Worm (Caenorhabditis elegans) whole organism, L4 larva: ENCODE data around the gene T08D10.5.

Experiments used
- F44E2.7 ChIP-seq: fragments of 200-800 bp; sonication (Bioruptor generic); IDR thresholded peaks from 2 replicates; pipeline ENCODE4 v2.1.2; 2022; ENCODE audit warnings: missing genetic modification characterization, missing compliant biosample characterization
- R02D3.7 ChIP-seq: fragments of 150-350 bp; sonication (generic microtip); optimal IDR thresholded peaks from 3 replicates; lab custom pipeline; 2014; ENCODE audit warnings: missing biosample characterization, missing genetic modification characterization
- T20F7.1 ChIP-seq: fragments of 200-800 bp; sonication (Bioruptor generic); optimal IDR thresholded peaks from 2 replicates; lab custom pipeline; 2018; ENCODE audit warnings: mild to moderate bottlenecking, missing genetic modification characterization, missing compliant biosample characterization
- Y75B8A.6 ChIP-seq: fragments of 200-800 bp; sonication (Bioruptor generic); IDR thresholded peaks from 2 replicates; pipeline ENCODE4 v1.3.6; 2022; ENCODE audit warnings: missing genetic modification reagents, missing genetic modification characterization, missing compliant biosample characterization
- aly-2 ChIP-seq: sonication (generic microtip); optimal IDR thresholded peaks from 2 replicates; lab custom pipeline; 2018; ENCODE audit warnings: missing biosample characterization, missing genetic modification characterization
- arid-1 ChIP-seq: fragments of 200-800 bp; sonication (Bioruptor generic); conservative IDR thresholded peaks from 2 replicates; pipeline ENCODE4 v1.3.6; 2022; ENCODE audit warnings: missing genetic modification reagents, missing genetic modification characterization, missing compliant biosample characterization
- ceh-20 ChIP-seq: fragments of 200-800 bp; sonication (Bioruptor generic); IDR thresholded peaks from 2 replicates; pipeline ENCODE4 v1.3.6; 2022; ENCODE audit warnings: missing genetic modification reagents, missing genetic modification characterization, missing compliant biosample characterization
- ceh-28 ChIP-seq: fragments of 150-350 bp; optimal IDR thresholded peaks from 2 replicates; lab custom pipeline; 2014; ENCODE audit warnings: missing biosample characterization, missing genetic modification reagents, missing genetic modification characterization
- ceh-32 ChIP-seq: sonication (generic microtip); optimal IDR thresholded peaks from 2 replicates; lab custom pipeline; 2016; ENCODE audit warnings: mild to moderate bottlenecking, missing genetic modification characterization, missing compliant biosample characterization; ENCODE audit not compliant: poor library complexity
- ceh-62 ChIP-seq: sonication (generic microtip); optimal IDR thresholded peaks from 2 replicates; lab custom pipeline; 2017; ENCODE audit warnings: missing biosample characterization, missing genetic modification characterization
- ceh-82 ChIP-seq: sonication (generic microtip); optimal IDR thresholded peaks from 2 replicates; lab custom pipeline; 2017; ENCODE audit warnings: missing biosample characterization, missing genetic modification characterization
- daf-19 ChIP-seq: fragments of 200-800 bp; sonication (Bioruptor generic); conservative IDR thresholded peaks from 2 replicates; pipeline ENCODE4 v1.3.6; 2022; ENCODE audit warnings: missing genetic modification characterization, missing compliant biosample characterization
- daf-8 ChIP-seq: fragments of 200-800 bp; sonication (Bioruptor generic); IDR thresholded peaks from 2 replicates; pipeline ENCODE4 v1.3.6; 2022; ENCODE audit warnings: missing genetic modification characterization, missing compliant biosample characterization
- dmd-6 ChIP-seq: fragments of 200-800 bp; sonication (Bioruptor generic); IDR thresholded peaks from 2 replicates; pipeline ENCODE4 v1.3.6; 2022; ENCODE audit warnings: missing genetic modification reagents, missing genetic modification characterization, missing compliant biosample characterization
- dmd-8 ChIP-seq: fragments of 200-800 bp; sonication (Bioruptor generic); IDR thresholded peaks from 2 replicates; pipeline ENCODE4 v1.3.6; 2022; ENCODE audit warnings: missing genetic modification characterization, missing compliant biosample characterization
- duxl-1 ChIP-seq: sonication (generic microtip); optimal IDR thresholded peaks from 2 replicates; lab custom pipeline; 2016; ENCODE audit warnings: mild to moderate bottlenecking, missing genetic modification characterization, moderate library complexity, missing compliant biosample characterization; ENCODE audit not compliant: poor library complexity
- dve-1 ChIP-seq: sonication (generic microtip); optimal IDR thresholded peaks from 2 replicates; lab custom pipeline; 2017; ENCODE audit warnings: antibody characterized with exemption, mild to moderate bottlenecking, missing genetic modification characterization, missing compliant biosample characterization; ENCODE audit not compliant: insufficient read depth
- fkh-10 ChIP-seq: fragments of 150-350 bp; optimal IDR thresholded peaks from 2 replicates; lab custom pipeline; 2014; ENCODE audit warnings: missing biosample characterization, missing genetic modification reagents, missing genetic modification characterization
- gei-8 ChIP-seq: fragments of 200-800 bp; sonication (Bioruptor generic); optimal IDR thresholded peaks from 2 replicates; lab custom pipeline; 2018; ENCODE audit warnings: mild to moderate bottlenecking, missing genetic modification characterization, missing compliant biosample characterization
- hlh-11 ChIP-seq: fragments of 200-800 bp; sonication (Bioruptor generic); optimal IDR thresholded peaks from 2 replicates; lab custom pipeline; 2018; ENCODE audit warnings: mild to moderate bottlenecking, missing genetic modification characterization, missing compliant biosample characterization
- hmg-1.1 ChIP-seq: fragments of 200-800 bp; sonication (Bioruptor generic); IDR thresholded peaks from 2 replicates; pipeline ENCODE4 v1.3.6; 2022; ENCODE audit warnings: missing genetic modification reagents, missing genetic modification characterization, missing compliant biosample characterization
- lim-7 ChIP-seq: fragments of 200-800 bp; sonication (Bioruptor generic); IDR thresholded peaks from 2 replicates; pipeline ENCODE4 v1.3.6; 2022; ENCODE audit warnings: missing genetic modification characterization, missing compliant biosample characterization
- lin-1 ChIP-seq: fragments of 200-800 bp; sonication (Bioruptor generic); IDR thresholded peaks from 2 replicates; pipeline ENCODE4 v1.3.6; 2022; ENCODE audit warnings: missing genetic modification reagents, missing genetic modification characterization, missing compliant biosample characterization
- lin-13 ChIP-seq: fragments of 150-350 bp; optimal IDR thresholded peaks from 2 replicates; lab custom pipeline; 2014; ENCODE audit warnings: missing biosample characterization, missing genetic modification reagents, missing genetic modification characterization
- lin-15B ChIP-seq: fragments of 150-350 bp; sonication (generic microtip); optimal IDR thresholded peaks from 3 replicates; lab custom pipeline; 2014; ENCODE audit warnings: missing biosample characterization, missing genetic modification characterization
- lin-29 ChIP-seq: fragments of 200-800 bp; sonication (Bioruptor generic); IDR thresholded peaks from 2 replicates; pipeline ENCODE4 v1.3.6; 2022; ENCODE audit warnings: missing genetic modification reagents, missing genetic modification characterization, missing compliant biosample characterization
- lin-38 ChIP-seq: fragments of 200-800 bp; sonication (Bioruptor generic); IDR thresholded peaks from 2 replicates; pipeline ENCODE4 v1.3.6; 2022; ENCODE audit warnings: missing genetic modification reagents, missing genetic modification characterization, missing compliant biosample characterization
- lir-3 ChIP-seq: sonication (generic microtip); optimal IDR thresholded peaks from 2 replicates; lab custom pipeline; 2016; ENCODE audit warnings: mild to moderate bottlenecking, missing genetic modification characterization, missing compliant biosample characterization
- madf-5 ChIP-seq, 2 experiments: fragments of 200-800 bp; sonication (Bioruptor generic); IDR thresholded peaks; 2 replicates each; pipeline ENCODE4 v1.3.6; 2022; ENCODE audit warnings: missing compliant biosample characterization in 2 of 2, missing genetic modification characterization in 2 of 2
- madf-9 ChIP-seq: fragments of 200-800 bp; sonication (Bioruptor generic); conservative IDR thresholded peaks from 2 replicates; pipeline ENCODE4 v1.3.6; 2022; ENCODE audit warnings: missing genetic modification reagents, missing genetic modification characterization, missing compliant biosample characterization
- mdl-1 ChIP-seq, 2 experiments: fragments of 150-350 bp in 1 of 2; sonication (generic microtip) in 1 of 2; optimal IDR thresholded peaks; 2 replicates each; lab custom pipeline; 2014 to 2017; ENCODE audit warnings: missing biosample characterization in 2 of 2, missing genetic modification characterization in 2 of 2
- mep-1 ChIP-seq: fragments of 150-350 bp; sonication (generic microtip); optimal IDR thresholded peaks from 3 replicates; lab custom pipeline; 2014; ENCODE audit warnings: missing biosample characterization, missing genetic modification characterization
- mes-2 ChIP-seq: sonication (generic microtip); optimal IDR thresholded peaks from 2 replicates; lab custom pipeline; 2016; ENCODE audit warnings: missing genotype, mild to moderate bottlenecking, missing genetic modification characterization, missing compliant biosample characterization; ENCODE audit not compliant: poor library complexity, severe bottlenecking
- mxl-2 ChIP-seq: fragments of 200-800 bp; sonication (Bioruptor generic); conservative IDR thresholded peaks from 2 replicates; pipeline ENCODE4 v1.3.6; 2022; ENCODE audit warnings: missing genetic modification reagents, missing genetic modification characterization, missing compliant biosample characterization
- nhr-10 ChIP-seq: fragments of 150-350 bp; optimal IDR thresholded peaks from 2 replicates; lab custom pipeline; 2014; ENCODE audit warnings: missing biosample characterization, missing genetic modification characterization
- nhr-102 ChIP-seq: sonication (generic microtip); optimal IDR thresholded peaks from 2 replicates; lab custom pipeline; 2016; ENCODE audit warnings: mild to moderate bottlenecking, missing genetic modification characterization, moderate library complexity, missing compliant biosample characterization
- nhr-111 ChIP-seq: fragments of 200-800 bp; sonication (Bioruptor generic); optimal IDR thresholded peaks from 2 replicates; lab custom pipeline; 2018; ENCODE audit warnings: mild to moderate bottlenecking, missing genetic modification characterization, missing compliant biosample characterization
- nhr-237 ChIP-seq: sonication (generic microtip); optimal IDR thresholded peaks from 2 replicates; lab custom pipeline; 2017; ENCODE audit warnings: missing biosample characterization, missing genetic modification characterization
- nhr-42 ChIP-seq: fragments of 200-800 bp; sonication (Bioruptor generic); IDR thresholded peaks from 2 replicates; pipeline ENCODE4 v1.3.6; 2022; ENCODE audit warnings: missing genetic modification characterization, missing compliant biosample characterization
- nhr-48 ChIP-seq: sonication (generic microtip); optimal IDR thresholded peaks from 2 replicates; lab custom pipeline; 2016; ENCODE audit warnings: mild to moderate bottlenecking, missing genetic modification characterization, missing compliant biosample characterization
- nhr-6 ChIP-seq: fragments of 150-350 bp; optimal IDR thresholded peaks from 2 replicates; lab custom pipeline; 2014; ENCODE audit warnings: missing biosample characterization, missing genetic modification characterization
- nhr-76 ChIP-seq: fragments of 150-350 bp; optimal IDR thresholded peaks from 2 replicates; lab custom pipeline; 2014; ENCODE audit warnings: missing biosample characterization, missing genetic modification characterization
- pqm-1 ChIP-seq: sonication (generic microtip); optimal IDR thresholded peaks from 2 replicates; lab custom pipeline; 2017; ENCODE audit warnings: missing biosample characterization, missing genetic modification characterization
- snpc-1.2 ChIP-seq: fragments of 200-800 bp; sonication (Bioruptor generic); IDR thresholded peaks from 2 replicates; pipeline ENCODE4 v1.3.6; 2022; ENCODE audit warnings: missing genetic modification reagents, missing genetic modification characterization, missing compliant biosample characterization
- snpc-4 ChIP-seq: fragments of 150-350 bp; optimal IDR thresholded peaks from 2 replicates; lab custom pipeline; 2014; ENCODE audit warnings: missing biosample characterization, missing genetic modification characterization
- spr-3 ChIP-seq: fragments of 200-800 bp; sonication (Bioruptor generic); optimal IDR thresholded peaks from 2 replicates; lab custom pipeline; 2018; ENCODE audit warnings: mild to moderate bottlenecking, missing genetic modification characterization, missing compliant biosample characterization
- unc-130 ChIP-seq: sonication (generic microtip); optimal IDR thresholded peaks from 2 replicates; lab custom pipeline; 2016; ENCODE audit warnings: missing genetic modification reagents, missing genetic modification characterization, missing compliant biosample characterization
- unc-62 ChIP-seq, 3 experiments: fragments of 150-350 bp in 1 of 3; sonication (generic microtip); optimal IDR thresholded peaks in 2 of 3; peaks in 1 of 3; 1 replicate in 1 of 3; 2 replicates in 2 of 3; lab custom pipeline; 2014 to 2017; ENCODE audit warnings: missing biosample characterization in 3 of 3, missing genetic modification characterization in 3 of 3, missing genetic modification reagents in 3 of 3, missing genotype in 1 of 3
- zag-1 ChIP-seq: fragments of 150-350 bp; optimal IDR thresholded peaks from 2 replicates; lab custom pipeline; 2014; ENCODE audit warnings: missing biosample characterization, missing genetic modification characterization
- zfp-2 ChIP-seq: sonication (generic microtip); optimal IDR thresholded peaks from 2 replicates; lab custom pipeline; 2016; ENCODE audit warnings: mild to moderate bottlenecking, missing genetic modification characterization, missing compliant biosample characterization
- zip-2 ChIP-seq: fragments of 150-350 bp; optimal IDR thresholded peaks from 2 replicates; lab custom pipeline; 2014; ENCODE audit warnings: missing biosample characterization, missing genetic modification characterization
- ztf-7 ChIP-seq: fragments of 150-350 bp; optimal IDR thresholded peaks from 2 replicates; lab custom pipeline; 2014; ENCODE audit warnings: missing biosample characterization, missing genetic modification characterization

The T08D10.5 gene

DNA sequence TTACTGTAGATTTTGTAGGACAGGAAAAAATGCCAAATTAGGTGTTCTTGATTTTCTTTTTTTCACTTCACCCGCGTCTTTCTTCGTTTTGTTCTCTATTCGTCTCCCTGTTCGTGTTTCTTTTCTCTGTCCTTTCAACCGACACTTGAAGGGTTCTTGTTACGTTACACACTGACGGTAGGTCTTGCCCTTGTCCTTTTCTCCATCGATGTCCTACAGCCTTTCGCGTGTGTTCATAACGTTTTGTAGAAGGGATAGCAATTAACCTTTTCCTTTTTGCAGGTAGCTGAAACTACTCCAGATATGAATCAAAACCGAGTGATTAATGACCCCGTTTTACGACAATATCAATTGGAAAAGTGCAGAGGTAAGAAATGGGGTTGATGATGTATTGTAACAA is 33.2 kb upstream of the T08D10.5 start, which contains the start of gene F55G7.1 (continued):
- TF ChIP-seq ceh-82 (tag; lab: Kevin White, UChicago) (no peak), lim-7 (no peak), ceh-20 (0 out of 2 replicates have a peak, but pooled peaks have one; percentile 37), T20F7.1 (GFP tag; lab: Kevin White, UChicago) (peak; percentile 68), Y75B8A.6 (GFP tag; lab: Robert Waterston, UW) (no peak), lin-15B (tag; lab: Kevin White, UChicago) (no peak), duxl-1 (tag; lab: Kevin White, UChicago) (peak; percentile 95), zag-1 (tag; lab: Kevin White, UChicago) (no peak), dmd-6 (peak; percentile 41), lin-38 (GFP tag; lab: Robert Waterston, UW) (no peak), R02D3.7 (no peak), dmd-8 (GFP tag; lab: Robert Waterston, UW) (no peak), hlh-11 (no peak), lin-1 (no peak), ceh-28 (no peak), aly-2 (tag; lab: Kevin White, UChicago) (no peak), arid-1 (GFP tag; lab: Robert Waterston, UW) (no peak), lin-13 (GFP tag; lab: Kevin White, UChicago) (peak; percentile 51), snpc-1.2 (no peak), daf-8 (no peak), madf-9 (GFP tag; lab: Robert Waterston, UW) (0 out of 2 replicates have a peak, but pooled peaks have one; percentile 27), gei-8 (no peak), zfp-2 (tag; lab: Kevin White, UChicago) (no peak), ceh-62 (tag; lab: Kevin White, UChicago) (no peak), nhr-111 (no peak), ceh-32 (tag; lab: Kevin White, UChicago) (no peak), pqm-1 (tag; lab: Kevin White, UChicago) (no peak), nhr-48 (tag; lab: Kevin White, UChicago) (peak; percentile 13), ztf-7 (tag; lab: Kevin White, UChicago) (peak; percentile 71), nhr-6 (tag; lab: Kevin White, UChicago) (no peak), unc-130 (no peak), madf-5 (GFP tag; IDR thresholded peaks at IDR 0.05; lab: Robert Waterston, UW) (no peak), zip-2 (peak; percentile 50), mdl-1 (tag; optimal IDR thresholded peaks at IDR 0.05; lab: Kevin White, UChicago) (no peak), dve-1 (tag; lab: Kevin White, UChicago) (peak; percentile 71), mxl-2 (GFP tag; lab: Robert Waterston, UW) (no peak), lin-29 (GFP tag; lab: Robert Waterston, UW) (no peak), nhr-237 (tag; lab: Kevin White, UChicago) (no peak), F44E2.7 (GFP tag; lab: Robert Waterston, UW) (no peak), spr-3 (GFP tag; lab: Kevin White, UChicago) (peak; percentile 58), unc-62 (GFP tag; optimal IDR thresholded peaks at IDR 0.05 in 1 of 2; lab: Kevin White, UChicago) (peak in 1 of 2 experiments; percentile 95), unc-62 (tag; optimal IDR thresholded peaks at IDR 0.05; lab: Kevin White, UChicago) (no peak), nhr-42 (peak; percentile 60; the same call in 1 of the 2 replicates), mes-2 (tag; lab: Kevin White, UChicago) (peak; percentile 85), fkh-10 (GFP tag; lab: Kevin White, UChicago) (no peak), nhr-10 (tag; lab: Kevin White, UChicago) (peak; percentile 30), hmg-1.1 (GFP tag; lab: Robert Waterston, UW) (peak; percentile 86), lir-3 (tag; lab: Kevin White, UChicago) (no peak), snpc-4 (tag; lab: Kevin White, UChicago) (no peak), nhr-76 (tag; lab: Kevin White, UChicago) (no peak), mep-1 (tag; lab: Kevin White, UChicago) (no peak), daf-19 (GFP tag; lab: Robert Waterston, UW) (no peak), nhr-102 (tag; lab: Kevin White, UChicago) (peak; percentile 84)
